Worm (Caenorhabditis elegans) whole organism, L4 larva: Measurements from ENCODE around the gene sur-7.

Experiments used
- ces-1 ChIP-seq: fragments of 150-350 bp; sonication (generic microtip); optimal IDR thresholded peaks from 4 replicates; lab custom pipeline; 2014; ENCODE audit warnings: missing biosample characterization, missing genetic modification reagents, missing genetic modification characterization
- ctbp-1 ChIP-seq: fragments of 200-800 bp; sonication (Bioruptor generic); IDR thresholded peaks from 2 replicates; pipeline ENCODE4 v1.3.6; 2022; ENCODE audit warnings: missing genetic modification reagents, missing genetic modification characterization, missing compliant biosample characterization
- hlh-11 ChIP-seq: fragments of 200-800 bp; sonication (Bioruptor generic); optimal IDR thresholded peaks from 2 replicates; lab custom pipeline; 2018; ENCODE audit warnings: mild to moderate bottlenecking, missing genetic modification characterization, missing compliant biosample characterization
- hlh-30 ChIP-seq: sonication (generic microtip); optimal IDR thresholded peaks from 2 replicates; lab custom pipeline; 2017; ENCODE audit warnings: antibody characterized with exemption, mild to moderate bottlenecking, missing genetic modification characterization, missing compliant biosample characterization; ENCODE audit not compliant: insufficient read depth
- lin-1 ChIP-seq: fragments of 200-800 bp; sonication (Bioruptor generic); IDR thresholded peaks from 2 replicates; pipeline ENCODE4 v1.3.6; 2022; ENCODE audit warnings: missing genetic modification reagents, missing genetic modification characterization, missing compliant biosample characterization
- mxl-2 ChIP-seq: fragments of 200-800 bp; sonication (Bioruptor generic); conservative IDR thresholded peaks from 2 replicates; pipeline ENCODE4 v1.3.6; 2022; ENCODE audit warnings: missing genetic modification reagents, missing genetic modification characterization, missing compliant biosample characterization
- nhr-11 ChIP-seq: fragments of 150-350 bp; optimal IDR thresholded peaks from 2 replicates; lab custom pipeline; 2014; ENCODE audit warnings: missing biosample characterization, missing genetic modification characterization
- nhr-237 ChIP-seq: sonication (generic microtip); optimal IDR thresholded peaks from 2 replicates; lab custom pipeline; 2017; ENCODE audit warnings: missing biosample characterization, missing genetic modification characterization
- nhr-77 ChIP-seq: fragments of 150-350 bp; optimal IDR thresholded peaks from 2 replicates; lab custom pipeline; 2014; ENCODE audit warnings: missing biosample characterization, missing genetic modification characterization
- skn-1 ChIP-seq: fragments of 150-350 bp; optimal IDR thresholded peaks from 2 replicates; lab custom pipeline; 2014; ENCODE audit warnings: missing biosample characterization, missing genetic modification characterization
- snpc-4 ChIP-seq: fragments of 150-350 bp; optimal IDR thresholded peaks from 2 replicates; lab custom pipeline; 2014; ENCODE audit warnings: missing biosample characterization, missing genetic modification characterization
- spr-3 ChIP-seq: fragments of 200-800 bp; sonication (Bioruptor generic); optimal IDR thresholded peaks from 2 replicates; lab custom pipeline; 2018; ENCODE audit warnings: mild to moderate bottlenecking, missing genetic modification characterization, missing compliant biosample characterization
- unc-62 ChIP-seq, 3 experiments: fragments of 150-350 bp in 1 of 3; sonication (generic microtip); optimal IDR thresholded peaks in 2 of 3; peaks in 1 of 3; 1 replicate in 1 of 3; 2 replicates in 2 of 3; lab custom pipeline; 2014 to 2017; ENCODE audit warnings: missing biosample characterization in 3 of 3, missing genetic modification characterization in 3 of 3, missing genetic modification reagents in 3 of 3, missing genotype in 1 of 3

DNA sequence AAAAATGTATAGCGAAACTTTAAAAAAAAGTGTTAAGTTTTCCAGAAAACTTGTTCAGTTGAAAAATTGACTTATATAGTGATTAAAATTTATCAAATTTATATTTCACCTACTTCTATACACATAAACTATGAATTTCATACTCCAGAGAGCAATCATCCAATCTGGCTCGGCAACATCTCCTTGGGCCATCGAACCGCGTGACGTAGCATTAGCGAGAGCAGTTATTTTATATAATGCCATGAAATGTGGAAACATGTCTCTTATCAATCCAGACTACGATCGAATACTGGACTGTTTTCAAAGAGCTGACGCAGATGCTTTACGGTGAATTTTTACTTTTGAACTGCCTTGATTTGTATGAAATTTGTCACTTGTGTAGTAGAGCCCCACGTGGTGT lies 6.9 kb upstream of the sur-7 start:
- TF ChIP-seq unc-62 (GFP tag; optimal IDR thresholded peaks at IDR 0.05 in 1 of 2; lab: Kevin White, UChicago) (no peak), unc-62 (tag; optimal IDR thresholded peaks at IDR 0.05; lab: Kevin White, UChicago) (no peak), ctbp-1 (GFP tag; lab: Robert Waterston, UW) (no peak), snpc-4 (no peak), lin-1 (no peak), ces-1 (GFP tag; lab: Kevin White, UChicago) (no peak), nhr-11 (tag; lab: Kevin White, UChicago) (no peak), spr-3 (GFP tag; lab: Kevin White, UChicago) (no peak), nhr-77 (tag; lab: Kevin White, UChicago) (no peak), mxl-2 (GFP tag; lab: Robert Waterston, UW) (no peak), nhr-237 (tag; lab: Kevin White, UChicago) (no peak), hlh-11 (tag; lab: Kevin White, UChicago) (no peak), skn-1 (tag; lab: Kevin White, UChicago) (no peak), hlh-30 (tag; lab: Kevin White, UChicago) (no peak)
